Fruit fly (Drosophila melanogaster): Measurements from ENCODE around the gene CG18675.
A peak's percentile ranks its signal among the peaks of the same experiment; 100 is the strongest.

CG18675 gene

dm6 chr3L:4221226-4221770 is 47.6 kb downstream of the CG18675 start:
- TF ChIP-seq CG11617 (GFP tag; optimal IDR thresholded peaks at IDR 0.05) (no peak), kay (GFP tag; ENCODE audit: borderline replicate concordance) (no peak), CG14711 (tag; optimal IDR thresholded peaks at IDR 0.05) (peak; percentile 6), Clk (GFP tag; optimal IDR thresholded peaks at IDR 0.05) (no peak), cnc (optimal IDR thresholded peaks at IDR 0.05) (no peak), CG12768 (GFP tag; optimal IDR thresholded peaks at IDR 0.05) (peak; percentile 82), Crg-1 (GFP tag; optimal IDR thresholded peaks at IDR 0.05) (no peak), CG7045 (GFP tag; optimal IDR thresholded peaks at IDR 0.05) (peak; percentile 50), Hr96 (GFP tag; optimal IDR thresholded peaks at IDR 0.05) (no peak), ovo (GFP tag; optimal IDR thresholded peaks at IDR 0.05) (no peak), CG1620 (GFP tag; optimal IDR thresholded peaks at IDR 0.05) (no peak), tj (GFP tag; optimal IDR thresholded peaks at IDR 0.05) (peak; percentile 84), toe (GFP tag; optimal IDR thresholded peaks at IDR 0.05) (no peak), CG33017 (tag; optimal IDR thresholded peaks at IDR 0.05) (peak; percentile 59), CG7101 (tag; optimal IDR thresholded peaks at IDR 0.05) (peak; percentile 10), Mnt (GFP tag; optimal IDR thresholded peaks at IDR 0.05) (peak; percentile 83), bab1 (GFP tag; optimal IDR thresholded peaks at IDR 0.05) (no peak), CG5204 (GFP tag; optimal IDR thresholded peaks at IDR 0.05) (no peak), pad (GFP tag; optimal IDR thresholded peaks at IDR 0.05) (peak; percentile 54), cic (GFP tag; optimal IDR thresholded peaks at IDR 0.05) (peak; percentile 99)

- no peak for TF ChIP-seq CG12768 (GFP tag; optimal IDR thresholded peaks at IDR 0.05)
- no peak for TF ChIP-seq CG1620 (GFP tag; optimal IDR thresholded peaks at IDR 0.05)
- no peak for TF ChIP-seq CG7101 (tag; optimal IDR thresholded peaks at IDR 0.05)
- no peak for TF ChIP-seq Crg-1 (GFP tag; optimal IDR thresholded peaks at IDR 0.05)
These were observed 48.1 kb downstream of the CG18675 start for dm6 chr3L:4221792-4222191.

- TF ChIP-seq CG12768 (GFP tag; optimal IDR thresholded peaks at IDR 0.05) (peak; percentile 25), kay (GFP tag; ENCODE audit: borderline replicate concordance) (peak; percentile 44), cic (GFP tag; optimal IDR thresholded peaks at IDR 0.05) (peak; percentile 74), ovo (GFP tag; optimal IDR thresholded peaks at IDR 0.05) (no peak), CG7101 (tag; optimal IDR thresholded peaks at IDR 0.05) (no peak), CG5204 (GFP tag; optimal IDR thresholded peaks at IDR 0.05) (no peak), tj (GFP tag; optimal IDR thresholded peaks at IDR 0.05) (peak; percentile 9), cnc (optimal IDR thresholded peaks at IDR 0.05) (peak; percentile 79 to 89), Mnt (GFP tag; optimal IDR thresholded peaks at IDR 0.05) (no peak)
These were observed 52.2 kb downstream of the CG18675 start for dm6 chr3L:4225647-4226470.

dm6 chr3L:4227164-4227563 is 53.5 kb downstream of the CG18675 start, which contains the start of gene CG46460:
Gene CG46460, minus strand, starts transcription at chr3L:4227302.
- no peak for TF ChIP-seq CG7045 (GFP tag; optimal IDR thresholded peaks at IDR 0.05)
- TF ChIP-seq toe (GFP tag; optimal IDR thresholded peaks at IDR 0.05) = no peak
- TF ChIP-seq cic (GFP tag; optimal IDR thresholded peaks at IDR 0.05) = peak; percentile 18
- TF ChIP-seq tj (GFP tag; optimal IDR thresholded peaks at IDR 0.05) = peak; percentile 25
- no peak for TF ChIP-seq Mnt (GFP tag; optimal IDR thresholded peaks at IDR 0.05)
- peak; percentile 48 for TF ChIP-seq Hr96 (GFP tag; optimal IDR thresholded peaks at IDR 0.05)
- no peak for TF ChIP-seq Crg-1 (GFP tag; optimal IDR thresholded peaks at IDR 0.05)
- TF ChIP-seq Clk (GFP tag; optimal IDR thresholded peaks at IDR 0.05) = peak; percentile 15
- no peak for TF ChIP-seq CG5204 (GFP tag; optimal IDR thresholded peaks at IDR 0.05)
- TF ChIP-seq bab1 (GFP tag; optimal IDR thresholded peaks at IDR 0.05) = peak; percentile 3
- no peak for TF ChIP-seq CG7101 (tag; optimal IDR thresholded peaks at IDR 0.05)

- TF ChIP-seq Mnt (GFP tag; optimal IDR thresholded peaks at IDR 0.05) (no peak), CG33017 (tag; optimal IDR thresholded peaks at IDR 0.05) (peak; percentile 85), ovo (GFP tag; optimal IDR thresholded peaks at IDR 0.05) (no peak), Hr96 (GFP tag; optimal IDR thresholded peaks at IDR 0.05) (peak; percentile 79), cnc (optimal IDR thresholded peaks at IDR 0.05) (no peak), CG7101 (tag; optimal IDR thresholded peaks at IDR 0.05) (peak; percentile 81), toe (GFP tag; optimal IDR thresholded peaks at IDR 0.05) (peak; percentile 86), Clk (GFP tag; optimal IDR thresholded peaks at IDR 0.05) (peak; percentile 73), tj (GFP tag; optimal IDR thresholded peaks at IDR 0.05) (peak; percentile 47), CG7045 (GFP tag; optimal IDR thresholded peaks at IDR 0.05) (peak; percentile 85), cic (GFP tag; optimal IDR thresholded peaks at IDR 0.05) (peak; percentile 26), Crg-1 (GFP tag; optimal IDR thresholded peaks at IDR 0.05) (no peak), CG14711 (tag; optimal IDR thresholded peaks at IDR 0.05) (peak; percentile 65), bab1 (GFP tag; optimal IDR thresholded peaks at IDR 0.05) (peak; percentile 27), CG5204 (GFP tag; optimal IDR thresholded peaks at IDR 0.05) (peak; percentile 86), CG11617 (GFP tag; optimal IDR thresholded peaks at IDR 0.05) (peak; percentile 60), pad (GFP tag; optimal IDR thresholded peaks at IDR 0.05) (peak; percentile 53), CG1620 (GFP tag; optimal IDR thresholded peaks at IDR 0.05) (peak; percentile 54), CG12768 (GFP tag; optimal IDR thresholded peaks at IDR 0.05) (peak; percentile 91), kay (GFP tag; ENCODE audit: borderline replicate concordance) (no peak)
These were observed 54.6 kb downstream of the CG18675 start for dm6 chr3L:4228187-4228836.
